Worm (Caenorhabditis elegans) whole organism, L3 larva: ENCODE results near the gene B0280.17.

ENCODE experiments used
- R02D3.7 ChIP-seq: fragments of 150-350 bp; optimal IDR thresholded peaks from 2 replicates; lab custom pipeline; 2014; ENCODE audit warnings: missing biosample characterization, missing genetic modification characterization
- ZK546.5 ChIP-seq: sonication (generic microtip); optimal IDR thresholded peaks from 2 replicates; lab custom pipeline; 2017; ENCODE audit warnings: missing biosample characterization, missing genetic modification characterization
- ama-1 ChIP-seq: fragments of 150-350 bp; optimal IDR thresholded peaks from 2 replicates; lab custom pipeline; 2018
- ceh-16 ChIP-seq: sonication (generic microtip); optimal IDR thresholded peaks from 2 replicates; lab custom pipeline; 2017; ENCODE audit warnings: missing biosample characterization, missing genetic modification characterization
- ceh-28 ChIP-seq: fragments of 150-350 bp; optimal IDR thresholded peaks from 2 replicates; lab custom pipeline; 2014; ENCODE audit warnings: missing biosample characterization, missing genetic modification reagents, missing genetic modification characterization
- ceh-82 ChIP-seq: fragments of 150-350 bp; optimal IDR thresholded peaks from 2 replicates; lab custom pipeline; 2014; ENCODE audit warnings: missing biosample characterization, missing genetic modification characterization
- daf-12 ChIP-seq: fragments of 150-350 bp; optimal IDR thresholded peaks from 2 replicates; lab custom pipeline; 2014; ENCODE audit warnings: missing biosample characterization, missing genetic modification reagents, missing genetic modification characterization
- egl-27 ChIP-seq: sonication (generic microtip); optimal IDR thresholded peaks from 4 replicates; lab custom pipeline; 2017; ENCODE audit warnings: missing biosample characterization, missing genetic modification reagents, missing genetic modification characterization
- egl-5 ChIP-seq: fragments of 150-350 bp; optimal IDR thresholded peaks from 2 replicates; lab custom pipeline; 2017; ENCODE audit warnings: missing biosample characterization, missing genetic modification reagents, missing genetic modification characterization, inconsistent platforms
- elt-1 ChIP-seq: fragments of 150-350 bp; optimal IDR thresholded peaks from 2 replicates; lab custom pipeline; 2014; ENCODE audit warnings: missing biosample characterization, missing genetic modification characterization
- elt-2 ChIP-seq: sonication (generic microtip); optimal IDR thresholded peaks from 2 replicates; lab custom pipeline; 2016; ENCODE audit warnings: missing genetic modification reagents, mild to moderate bottlenecking, missing genetic modification characterization, missing compliant biosample characterization
- elt-3 ChIP-seq, 3 experiments: fragments of 150-350 bp in 1 of 3; sonication (generic microtip) in 2 of 3; optimal IDR thresholded peaks; 2 replicates in 2 of 3; 4 replicates in 1 of 3; lab custom pipeline; 2014 to 2017; ENCODE audit warnings: missing biosample characterization in 3 of 3, missing genetic modification characterization in 3 of 3
- eor-1 ChIP-seq, 2 experiments: fragments of 150-350 bp; optimal IDR thresholded peaks; 2 replicates each; lab custom pipeline; 2014 to 2018; ENCODE audit warnings: missing biosample characterization in 2 of 2, missing genetic modification characterization in 2 of 2
- fkh-10 ChIP-seq: sonication (generic microtip); optimal IDR thresholded peaks from 2 replicates; lab custom pipeline; 2017; ENCODE audit warnings: missing biosample characterization, missing genetic modification reagents, missing genetic modification characterization
- fkh-2 ChIP-seq: fragments of 150-350 bp; optimal IDR thresholded peaks from 2 replicates; lab custom pipeline; 2014; ENCODE audit warnings: missing biosample characterization, missing genetic modification reagents, missing genetic modification characterization
- fos-1 ChIP-seq: fragments of 150-350 bp; optimal IDR thresholded peaks from 2 replicates; lab custom pipeline; 2014; ENCODE audit warnings: missing biosample characterization, missing genetic modification characterization
- hmg-11 ChIP-seq: sonication (generic microtip); optimal IDR thresholded peaks from 2 replicates; lab custom pipeline; 2016; ENCODE audit warnings: missing genetic modification characterization, missing compliant biosample characterization
- jun-1 ChIP-seq: fragments of 150-350 bp; optimal IDR thresholded peaks from 2 replicates; lab custom pipeline; 2014; ENCODE audit warnings: missing biosample characterization, missing genetic modification reagents, missing genetic modification characterization
- lin-39 ChIP-seq: fragments of 150-350 bp; optimal IDR thresholded peaks from 2 replicates; lab custom pipeline; 2018; ENCODE audit warnings: missing biosample characterization, missing genetic modification reagents, missing genetic modification characterization
- lsy-12 ChIP-seq: sonication (generic microtip); optimal IDR thresholded peaks from 2 replicates; lab custom pipeline; 2016; ENCODE audit warnings: mild to moderate bottlenecking, missing genetic modification characterization, missing compliant biosample characterization
- mdl-1 ChIP-seq: fragments of 150-350 bp; optimal IDR thresholded peaks from 2 replicates; lab custom pipeline; 2014; ENCODE audit warnings: missing biosample characterization, missing genetic modification characterization
- mml-1 ChIP-seq: fragments of 150-350 bp; sonication (generic microtip); optimal IDR thresholded peaks from 3 replicates; lab custom pipeline; 2014; ENCODE audit warnings: missing biosample characterization, missing genetic modification characterization
- nfya-1 ChIP-seq: sonication (generic microtip); optimal IDR thresholded peaks from 2 replicates; lab custom pipeline; 2017; ENCODE audit warnings: missing genetic modification characterization, mild to moderate bottlenecking, missing compliant biosample characterization, antibody characterized with exemption, moderate library complexity; ENCODE audit not compliant: insufficient read depth
- nhr-11 ChIP-seq: fragments of 150-350 bp; optimal IDR thresholded peaks from 2 replicates; lab custom pipeline; 2014; ENCODE audit warnings: missing biosample characterization, missing genetic modification characterization
- nhr-12 ChIP-seq: fragments of 150-350 bp; optimal IDR thresholded peaks from 2 replicates; lab custom pipeline; 2014; ENCODE audit warnings: missing biosample characterization, missing genetic modification characterization
- nhr-23 ChIP-seq: fragments of 150-350 bp; optimal IDR thresholded peaks from 2 replicates; lab custom pipeline; 2014; ENCODE audit warnings: missing biosample characterization, missing genetic modification reagents, missing genetic modification characterization
- nhr-237 ChIP-seq: fragments of 150-350 bp; optimal IDR thresholded peaks from 2 replicates; lab custom pipeline; 2014; ENCODE audit warnings: missing biosample characterization, missing genetic modification characterization
- nhr-25 ChIP-seq: sonication (generic microtip); optimal IDR thresholded peaks from 2 replicates; lab custom pipeline; 2017; ENCODE audit warnings: missing biosample characterization, missing genetic modification characterization
- nhr-28 ChIP-seq: fragments of 150-350 bp; optimal IDR thresholded peaks from 2 replicates; lab custom pipeline; 2014; ENCODE audit warnings: missing biosample characterization, missing genetic modification characterization
- nhr-43 ChIP-seq: sonication (generic microtip); optimal IDR thresholded peaks from 2 replicates; lab custom pipeline; 2016; ENCODE audit warnings: mild to moderate bottlenecking, missing genetic modification characterization, missing compliant biosample characterization; ENCODE audit not compliant: poor library complexity, severe bottlenecking
- nhr-67 ChIP-seq: fragments of 150-350 bp; optimal IDR thresholded peaks from 2 replicates; lab custom pipeline; 2014; ENCODE audit warnings: missing biosample characterization, missing genetic modification characterization
- nhr-76 ChIP-seq: fragments of 150-350 bp; sonication (generic microtip); optimal IDR thresholded peaks from 5 replicates; lab custom pipeline; 2014; ENCODE audit warnings: missing biosample characterization, missing genetic modification characterization
- nhr-77 ChIP-seq: fragments of 150-350 bp; optimal IDR thresholded peaks from 2 replicates; lab custom pipeline; 2014; ENCODE audit warnings: missing biosample characterization, missing genetic modification characterization
- pha-4 ChIP-seq: fragments of 150-350 bp; optimal IDR thresholded peaks from 2 replicates; lab custom pipeline; 2014; ENCODE audit warnings: missing biosample characterization, missing genetic modification reagents, missing genetic modification characterization
- pqm-1 ChIP-seq: fragments of 150-350 bp; optimal IDR thresholded peaks from 2 replicates; lab custom pipeline; 2017; ENCODE audit warnings: missing biosample characterization, missing genetic modification characterization, inconsistent platforms
- sea-2 ChIP-seq: fragments of 150-350 bp; sonication (generic microtip); optimal IDR thresholded peaks from 4 replicates; lab custom pipeline; 2014; ENCODE audit warnings: missing biosample characterization, missing genetic modification reagents, missing genetic modification characterization
- skn-1 ChIP-seq: fragments of 150-350 bp; optimal IDR thresholded peaks from 2 replicates; lab custom pipeline; 2014; ENCODE audit warnings: missing biosample characterization, missing genetic modification characterization
- snpc-4 ChIP-seq: fragments of 150-350 bp; optimal IDR thresholded peaks from 2 replicates; lab custom pipeline; 2014; ENCODE audit warnings: missing biosample characterization, missing genetic modification characterization
- tbx-2 ChIP-seq: sonication (generic microtip); optimal IDR thresholded peaks from 2 replicates; lab custom pipeline; 2016; ENCODE audit warnings: mild to moderate bottlenecking, missing genetic modification characterization, missing compliant biosample characterization
- unc-39 ChIP-seq: sonication (generic microtip); optimal IDR thresholded peaks from 4 replicates; lab custom pipeline; 2017; ENCODE audit warnings: missing biosample characterization, missing genetic modification characterization
- unc-62 ChIP-seq: fragments of 150-350 bp; sonication (generic microtip); optimal IDR thresholded peaks from 4 replicates; lab custom pipeline; 2014; ENCODE audit warnings: missing biosample characterization, missing genetic modification reagents, missing genetic modification characterization
- zag-1 ChIP-seq: fragments of 150-350 bp; optimal IDR thresholded peaks from 2 replicates; lab custom pipeline; 2014; ENCODE audit warnings: missing biosample characterization, missing genetic modification characterization
- ztf-11 ChIP-seq: fragments of 150-350 bp; optimal IDR thresholded peaks from 2 replicates; lab custom pipeline; 2014; ENCODE audit warnings: missing biosample characterization, missing genetic modification characterization
- ztf-4 ChIP-seq: fragments of 150-350 bp; optimal IDR thresholded peaks from 2 replicates; lab custom pipeline; 2014; ENCODE audit warnings: missing biosample characterization, missing genetic modification characterization

The B0280.17 gene

ce11 chrIII:7178497-7178896 is 42.6 kb upstream of the B0280.17 start:
- TF ChIP-seq nhr-11, result no peak

ce11 chrIII:7170090-7170489 is 34.2 kb upstream of the B0280.17 start:
- TF ChIP-seq skn-1 (no peak), R02D3.7 (tag; lab: Kevin White, UChicago) (no peak), ztf-4 (no peak), fkh-2 (tag; lab: Kevin White, UChicago) (no peak), mml-1 (tag; lab: Kevin White, UChicago) (no peak), egl-5 (tag; lab: Kevin White, UChicago) (no peak)
- TF ChIP-seq, all 47 proteins: peak for 0

ce11 chrIII:7167568-7167937 is 31.6 kb upstream of the B0280.17 start, which contains the start of gene acs-4:
Gene acs-4, plus strand, starts transcription at chrIII:7167838.
- TF ChIP-seq egl-27 (tag; lab: Kevin White, UChicago), result no peak
- no peak for TF ChIP-seq fkh-2 (tag; lab: Kevin White, UChicago)
- TF ChIP-seq ZK546.5 (tag; lab: Kevin White, UChicago), result no peak
- TF ChIP-seq lsy-12, result no peak
- TF ChIP-seq ceh-82 (tag; lab: Kevin White, UChicago), result no peak
- TF ChIP-seq jun-1 (tag; lab: Kevin White, UChicago), result no peak
- TF ChIP-seq tbx-2 (tag; lab: Kevin White, UChicago), result no peak
- TF ChIP-seq zag-1 (tag; lab: Kevin White, UChicago), result no peak
- no peak for TF ChIP-seq R02D3.7 (tag; lab: Kevin White, UChicago)
- TF ChIP-seq mml-1 (tag; lab: Kevin White, UChicago), result no peak

ce11 chrIII:7166664-7167567 is 31.0 kb upstream of the B0280.17 start:
- TF ChIP-seq pha-4 (tag; lab: Kevin White, UChicago), result peak; percentile 51
- no peak for TF ChIP-seq snpc-4 (tag; lab: Kevin White, UChicago)
- TF ChIP-seq elt-3 (tag; optimal IDR thresholded peaks at IDR 0.05; lab: Kevin White, UChicago), result no peak
- TF ChIP-seq unc-39 (tag; lab: Kevin White, UChicago), result no peak
- no peak for TF ChIP-seq nhr-12 (tag; lab: Kevin White, UChicago)
- TF ChIP-seq ZK546.5 (tag; lab: Kevin White, UChicago), result no peak
- peak; percentile 91 for TF ChIP-seq elt-2 (tag; lab: Kevin White, UChicago)
- TF ChIP-seq mdl-1 (tag; lab: Kevin White, UChicago), result no peak
- TF ChIP-seq sea-2 (GFP tag; lab: Kevin White, UChicago), result no peak
- no peak for TF ChIP-seq lsy-12
- no peak for TF ChIP-seq eor-1 (tag; optimal IDR thresholded peaks at IDR 0.05; lab: Kevin White, UChicago)
- no peak for TF ChIP-seq ceh-28 (tag; lab: Kevin White, UChicago)
- TF ChIP-seq ztf-4, result no peak
- TF ChIP-seq ztf-11 (tag; lab: Kevin White, UChicago), result no peak
- TF ChIP-seq lin-39, result peak; percentile 68
- TF ChIP-seq fkh-2 (tag; lab: Kevin White, UChicago), result no peak
- no peak for TF ChIP-seq elt-1 (tag; lab: Kevin White, UChicago)
- TF ChIP-seq pqm-1 (tag; lab: Kevin White, UChicago), result peak; percentile 65
- TF ChIP-seq fkh-10 (GFP tag; lab: Kevin White, UChicago), result peak; percentile 23
- no peak for TF ChIP-seq nhr-11
- no peak for TF ChIP-seq nhr-77 (tag; lab: Kevin White, UChicago)
- TF ChIP-seq egl-5 (tag; lab: Kevin White, UChicago), result no peak
- TF ChIP-seq nhr-67, result no peak
- TF ChIP-seq jun-1 (tag; lab: Kevin White, UChicago), result no peak
- TF ChIP-seq ceh-16 (tag; lab: Kevin White, UChicago), result no peak
- no peak for TF ChIP-seq fos-1
- TF ChIP-seq nhr-76, result no peak
- no peak for TF ChIP-seq nhr-28 (tag; lab: Kevin White, UChicago)
- peak; percentile 77 for TF ChIP-seq nfya-1
- TF ChIP-seq nhr-25 (tag; lab: Kevin White, UChicago), result no peak
- TF ChIP-seq nhr-237, result no peak
- TF ChIP-seq unc-62, result no peak
- no peak for TF ChIP-seq ama-1 (lab: Kevin White, UChicago)
- TF ChIP-seq egl-27 (tag; lab: Kevin White, UChicago), result peak; percentile 54
- TF ChIP-seq zag-1 (tag; lab: Kevin White, UChicago), result no peak
- TF ChIP-seq nhr-23 (tag; lab: Kevin White, UChicago), result no peak
- no peak for TF ChIP-seq nhr-43 (tag; lab: Kevin White, UChicago)
- no peak for TF ChIP-seq tbx-2 (tag; lab: Kevin White, UChicago)
- peak; percentile 91 for TF ChIP-seq hmg-11 (tag; lab: Kevin White, UChicago)
- no peak for TF ChIP-seq ceh-82 (tag; lab: Kevin White, UChicago)
- no peak for TF ChIP-seq mml-1 (tag; lab: Kevin White, UChicago)
- no peak for TF ChIP-seq skn-1
- TF ChIP-seq daf-12 (tag; lab: Kevin White, UChicago), result no peak
